Fruit fly (Drosophila melanogaster) whole organism, embryonic: ENCODE results near the gene CG31908.

Experiments used
- Atf-2 ChIP-seq: fragments of 200-800 bp; sonication (Bioruptor generic); optimal IDR thresholded peaks from 2 replicates; lab custom pipeline; 2016; ENCODE audit warnings: missing biosample characterization, missing genetic modification characterization
- Atf3 ChIP-seq: fragments of 200-800 bp; sonication (Bioruptor generic); optimal IDR thresholded peaks from 3 replicates; lab custom pipeline; 2016; ENCODE audit warnings: missing biosample characterization, missing genetic modification characterization
- BEAF-32 ChIP-seq: fragments of 200-800 bp; sonication (Bioruptor generic); optimal IDR thresholded peaks from 3 replicates; lab custom pipeline; 2017; ENCODE audit warnings: missing biosample characterization, missing genetic modification characterization, mild to moderate bottlenecking, moderate library complexity, missing genetic modification reagents
- Bdp1 ChIP-seq: fragments of 200-800 bp; sonication (Bioruptor generic); optimal IDR thresholded peaks from 3 replicates; lab custom pipeline; 2016; ENCODE audit warnings: missing biosample characterization, missing genetic modification characterization
- C15 ChIP-seq: fragments of 200-800 bp; sonication (Bioruptor generic); IDR thresholded peaks from 3 replicates; pipeline ENCODE4 v1.3.6; 2022; ENCODE audit warnings: missing biosample characterization, missing genetic modification characterization
- CG10321 ChIP-seq: fragments of 200-800 bp; sonication (Bioruptor generic); IDR thresholded peaks from 2 replicates; pipeline ENCODE4 v1.3.6; 2022; ENCODE audit warnings: missing biosample characterization, missing genetic modification characterization
- CG10431 ChIP-seq: fragments of 200-800 bp; sonication (Bioruptor generic); optimal IDR thresholded peaks from 3 replicates; lab custom pipeline; 2018; ENCODE audit warnings: missing biosample characterization, mild to moderate bottlenecking, missing genetic modification characterization
- CG10654 ChIP-seq: fragments of 200-800 bp; sonication (Bioruptor generic); optimal IDR thresholded peaks from 2 replicates; lab custom pipeline; 2016; ENCODE audit warnings: missing biosample characterization, missing genetic modification characterization
- CG12391 ChIP-seq: fragments of 200-800 bp; sonication (Bioruptor generic); optimal IDR thresholded peaks from 3 replicates; lab custom pipeline; 2018; ENCODE audit warnings: missing biosample characterization, mild to moderate bottlenecking, missing genetic modification characterization, moderate library complexity
- CG13287 ChIP-seq: fragments of 200-800 bp; sonication (Bioruptor generic); IDR thresholded peaks from 2 replicates; pipeline ENCODE4 v1.3.6; 2022; ENCODE audit warnings: missing biosample characterization, missing genetic modification characterization; ENCODE audit not compliant: partially characterized antibody
- CG14050 ChIP-seq: fragments of 200-800 bp; sonication (Bioruptor generic); IDR thresholded peaks from 3 replicates; pipeline ENCODE4 v1.3.6; 2022; ENCODE audit warnings: missing biosample characterization, missing genetic modification characterization
- CG14667 ChIP-seq: fragments of 200-800 bp; sonication (Bioruptor generic); IDR thresholded peaks from 2 replicates; pipeline ENCODE4 v1.3.6; 2022; ENCODE audit warnings: missing biosample characterization, missing genetic modification characterization
- CG16863 ChIP-seq: fragments of 200-800 bp; sonication (Bioruptor generic); optimal IDR thresholded peaks from 3 replicates; lab custom pipeline; 2016; ENCODE audit warnings: missing biosample characterization, missing genetic modification characterization
- CG17385 ChIP-seq: fragments of 200-800 bp; sonication (Bioruptor generic); optimal IDR thresholded peaks from 3 replicates; lab custom pipeline; 2018; ENCODE audit warnings: missing biosample characterization, mild to moderate bottlenecking, missing genetic modification characterization
- CG17568 ChIP-seq: fragments of 200-800 bp; sonication (Bioruptor generic); optimal IDR thresholded peaks from 2 replicates; lab custom pipeline; 2018; ENCODE audit warnings: missing biosample characterization, mild to moderate bottlenecking, missing genetic modification characterization, moderate library complexity
- CG18262 ChIP-seq: fragments of 200-800 bp; optimal IDR thresholded peaks from 3 replicates; lab custom pipeline; 2019; ENCODE audit warnings: missing biosample characterization, mild to moderate bottlenecking, missing genetic modification characterization, moderate library complexity
- CG3407 ChIP-seq: fragments of 200-800 bp; sonication (Bioruptor generic); optimal IDR thresholded peaks from 2 replicates; lab custom pipeline; 2018; ENCODE audit warnings: missing biosample characterization, mild to moderate bottlenecking, missing genetic modification characterization
- CG4360 ChIP-seq: fragments of 200-800 bp; sonication (Bioruptor generic); IDR thresholded peaks from 2 replicates; pipeline ENCODE4 v1.3.6; 2022; ENCODE audit warnings: missing biosample characterization, missing genetic modification characterization
- CG4820 ChIP-seq: fragments of 200-800 bp; sonication (Bioruptor generic); optimal IDR thresholded peaks from 3 replicates; lab custom pipeline; 2016; ENCODE audit warnings: missing biosample characterization, missing genetic modification characterization
- CG6254 ChIP-seq: fragments of 200-800 bp; sonication (Bioruptor generic); optimal IDR thresholded peaks from 3 replicates; lab custom pipeline; 2017; ENCODE audit warnings: mild to moderate bottlenecking, missing biosample characterization, missing genetic modification reagents, missing genetic modification characterization
- CG6765 ChIP-seq: fragments of 200-800 bp; sonication (Bioruptor generic); optimal IDR thresholded peaks from 3 replicates; lab custom pipeline; 2017; ENCODE audit warnings: missing biosample characterization, mild to moderate bottlenecking, missing genetic modification characterization
- CG6854 ChIP-seq: fragments of 200-800 bp; sonication (Bioruptor generic); optimal IDR thresholded peaks from 3 replicates; lab custom pipeline; 2017; ENCODE audit warnings: missing biosample characterization, mild to moderate bottlenecking, missing genetic modification characterization
- CG7271 ChIP-seq: fragments of 200-800 bp; sonication (Bioruptor generic); optimal IDR thresholded peaks from 2 replicates; lab custom pipeline; 2018; ENCODE audit warnings: missing biosample characterization, mild to moderate bottlenecking, missing genetic modification characterization, moderate library complexity
- CG8478 ChIP-seq: fragments of >200 bp; optimal IDR thresholded peaks from 2 replicates; lab custom pipeline; 2018
- CG9437 ChIP-seq: fragments of 200-800 bp; sonication (Bioruptor generic); optimal IDR thresholded peaks from 2 replicates; lab custom pipeline; 2018; ENCODE audit warnings: missing biosample characterization, mild to moderate bottlenecking, missing genetic modification characterization
- CrebB ChIP-seq: fragments of 200-800 bp; sonication (Bioruptor generic); optimal IDR thresholded peaks from 3 replicates; lab custom pipeline; 2018; ENCODE audit warnings: missing biosample characterization, mild to moderate bottlenecking, missing genetic modification characterization
- D19A ChIP-seq: fragments of 200-800 bp; optimal IDR thresholded peaks from 3 replicates; lab custom pipeline; 2019; ENCODE audit warnings: missing biosample characterization, mild to moderate bottlenecking, missing genetic modification characterization, moderate library complexity
- Hr51 ChIP-seq, 2 experiments: fragments of 200-800 bp; sonication (Bioruptor generic); optimal IDR thresholded peaks; 2 replicates in 1 of 2; 3 replicates in 1 of 2; lab custom pipeline; 2016 to 2018; ENCODE audit warnings: missing biosample characterization in 2 of 2, missing genetic modification characterization in 2 of 2, mild to moderate bottlenecking in 1 of 2, moderate library complexity in 1 of 2
- Hsf ChIP-seq: fragments of 200-800 bp; sonication (Bioruptor generic); optimal IDR thresholded peaks from 3 replicates; lab custom pipeline; 2016; ENCODE audit warnings: missing biosample characterization, missing genetic modification characterization
- Meics ChIP-seq: fragments of 200-800 bp; sonication (Bioruptor generic); optimal IDR thresholded peaks from 2 replicates; lab custom pipeline; 2017; ENCODE audit warnings: missing biosample characterization, mild to moderate bottlenecking, missing genetic modification characterization
- Myb ChIP-seq: fragments of 200-800 bp; sonication (Bioruptor generic); optimal IDR thresholded peaks from 2 replicates; lab custom pipeline; 2016; ENCODE audit warnings: missing biosample characterization, missing genetic modification characterization
- Sox100B ChIP-seq: fragments of 200-800 bp; sonication (Bioruptor generic); optimal IDR thresholded peaks from 3 replicates; lab custom pipeline; 2018; ENCODE audit warnings: missing biosample characterization, mild to moderate bottlenecking, missing genetic modification characterization
- TFAM ChIP-seq: fragments of 200-800 bp; sonication (Bioruptor generic); optimal IDR thresholded peaks from 2 replicates; lab custom pipeline; 2017; ENCODE audit warnings: missing biosample characterization, missing genetic modification characterization, inconsistent platforms
- ac ChIP-seq: fragments of 200-800 bp; sonication (Bioruptor generic); optimal IDR thresholded peaks from 3 replicates; lab custom pipeline; 2017; ENCODE audit warnings: missing biosample characterization, mild to moderate bottlenecking, missing genetic modification characterization
- al ChIP-seq: fragments of 200-800 bp; sonication (Bioruptor generic); IDR thresholded peaks from 2 replicates; pipeline ENCODE4 v1.3.6; 2022; ENCODE audit warnings: missing biosample characterization, missing genetic modification characterization
- btn ChIP-seq: fragments of 200-800 bp; sonication (Bioruptor generic); optimal IDR thresholded peaks from 2 replicates; lab custom pipeline; 2016; ENCODE audit warnings: missing biosample characterization, missing genetic modification characterization
- cad ChIP-seq: fragments of >200 bp; optimal IDR thresholded peaks from 2 replicates; lab custom pipeline; 2017; ENCODE audit warnings: missing biosample characterization, missing genetic modification characterization
- chm ChIP-seq: fragments of 200-800 bp; sonication (Bioruptor generic); IDR thresholded peaks from 2 replicates; pipeline ENCODE4 v1.3.6; 2022; ENCODE audit warnings: missing biosample characterization, missing genetic modification characterization
- croc ChIP-seq: fragments of 200-800 bp; sonication (Bioruptor generic); conservative IDR thresholded peaks from 3 replicates; pipeline ENCODE4 v1.3.6; 2022; ENCODE audit warnings: missing biosample characterization, missing genetic modification characterization
- dmrt11E ChIP-seq: fragments of 200-800 bp; sonication (Bioruptor generic); optimal IDR thresholded peaks from 3 replicates; lab custom pipeline; 2018; ENCODE audit warnings: missing biosample characterization, mild to moderate bottlenecking, missing genetic modification characterization, moderate library complexity
- gt ChIP-seq: fragments of 200-800 bp; sonication (Bioruptor generic); IDR thresholded peaks from 2 replicates; pipeline ENCODE4 v1.3.6; 2022; ENCODE audit warnings: missing biosample characterization, missing genetic modification characterization
- ind ChIP-seq: fragments of 200-800 bp; sonication (Bioruptor generic); optimal IDR thresholded peaks from 3 replicates; lab custom pipeline; 2016; ENCODE audit warnings: missing biosample characterization, missing genetic modification characterization
- lab ChIP-seq: fragments of 200-800 bp; sonication (Bioruptor generic); optimal IDR thresholded peaks from 3 replicates; lab custom pipeline; 2017; ENCODE audit warnings: missing biosample characterization, missing genetic modification characterization, mild to moderate bottlenecking, moderate library complexity, missing genetic modification reagents
- mirr ChIP-seq: fragments of 200-800 bp; sonication (Bioruptor generic); optimal IDR thresholded peaks from 3 replicates; lab custom pipeline; 2018; ENCODE audit warnings: missing biosample characterization, mild to moderate bottlenecking, missing genetic modification characterization
- pfk ChIP-seq: fragments of 200-800 bp; sonication (Bioruptor generic); optimal IDR thresholded peaks from 2 replicates; lab custom pipeline; 2018; ENCODE audit warnings: missing biosample characterization, mild to moderate bottlenecking, missing genetic modification characterization, moderate library complexity
- pita ChIP-seq: fragments of 200-800 bp; sonication (Bioruptor generic); optimal IDR thresholded peaks from 2 replicates; lab custom pipeline; 2017; ENCODE audit warnings: missing biosample characterization, mild to moderate bottlenecking, missing genetic modification characterization
- tin ChIP-seq: fragments of 200-800 bp; sonication (Bioruptor generic); optimal IDR thresholded peaks from 3 replicates; lab custom pipeline; 2016; ENCODE audit warnings: missing biosample characterization, missing genetic modification characterization
- vfl ChIP-seq: fragments of 200-800 bp; sonication (Bioruptor generic); optimal IDR thresholded peaks from 2 replicates; lab custom pipeline; 2016; ENCODE audit warnings: missing biosample characterization, missing genetic modification characterization
- zen ChIP-seq: fragments of 200-800 bp; sonication (Bioruptor generic); optimal IDR thresholded peaks from 3 replicates; lab custom pipeline; 2018; ENCODE audit warnings: missing biosample characterization, mild to moderate bottlenecking, missing genetic modification characterization, moderate library complexity
- zfh1 ChIP-seq: fragments of 200-800 bp; sonication (Bioruptor generic); IDR thresholded peaks from 3 replicates; pipeline ENCODE4 v1.3.6; 2022; ENCODE audit warnings: missing biosample characterization, missing genetic modification characterization

The CG31908 gene

DNA sequence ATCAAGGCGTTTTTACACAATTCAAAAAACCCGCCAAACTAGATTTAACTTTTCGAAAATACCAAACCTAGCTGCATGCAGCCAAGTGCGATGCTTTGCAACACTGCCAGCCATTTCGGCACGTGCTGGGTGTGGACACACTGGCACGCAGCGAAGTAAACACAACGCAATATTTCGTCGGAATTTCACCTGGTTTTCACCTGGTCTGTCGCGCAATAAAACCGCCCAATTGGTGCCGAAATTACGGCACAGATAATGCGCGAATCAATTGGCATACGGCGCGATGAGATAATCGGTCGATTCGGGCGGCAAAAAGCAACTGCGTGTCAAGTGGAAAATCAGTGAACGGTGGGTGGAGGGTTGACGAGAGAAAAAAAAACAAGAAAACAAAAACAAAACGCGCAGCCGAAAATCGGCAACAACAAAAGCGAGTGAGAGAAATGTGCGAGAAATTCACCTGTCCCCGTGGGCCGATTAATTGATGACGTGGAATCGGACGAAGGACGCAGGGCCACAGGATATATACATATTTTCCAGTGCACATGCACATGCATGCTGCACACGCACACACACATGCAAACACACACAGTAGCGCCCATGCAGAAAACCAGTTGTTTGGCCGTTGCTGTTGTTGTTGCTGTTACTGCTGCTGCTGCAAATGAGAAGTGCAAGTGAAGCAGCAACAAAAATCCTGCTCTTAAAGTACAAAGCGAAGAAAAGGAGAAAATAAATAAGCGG lies 29.2 kb upstream of the CG31908 start, which contains the start of gene Mnn1 (continued):
- TF ChIP-seq Atf-2 (GFP tag; lab: Kevin White, UChicago) (no peak), lab (no peak), CG7271 (no peak), BEAF-32 (GFP tag; lab: Kevin White, UChicago) (peak; percentile 46), CG6765 (GFP tag; lab: Kevin White, UChicago) (peak; percentile 21), CG4360 (GFP tag; lab: Robert Waterston, UW) (peak; percentile 89), CG17385 (GFP tag; lab: Kevin White, UChicago) (peak; percentile 46), CG13287 (GFP tag; lab: Robert Waterston, UW) (peak; percentile 66), TFAM (GFP tag; lab: Kevin White, UChicago) (no peak), CrebB (tag; lab: Kevin White, UChicago) (peak; percentile 30), chm (GFP tag; lab: Robert Waterston, UW) (no peak), CG10654 (GFP tag; lab: Kevin White, UChicago) (no peak), D19A (tag; lab: Kevin White, UChicago) (no peak), CG16863 (GFP tag; lab: Kevin White, UChicago) (no peak), Bdp1 (peak; percentile 17), Atf3 (GFP tag; lab: Kevin White, UChicago) (peak; percentile 58), CG6254 (peak; percentile 44), CG6854 (GFP tag; lab: Kevin White, UChicago) (no peak), tin (peak; percentile 13), ac (GFP tag; lab: Kevin White, UChicago) (peak; percentile 34), ind (GFP tag; lab: Kevin White, UChicago) (peak; percentile 29), CG10431 (GFP tag; lab: Kevin White, UChicago) (no peak), CG12391 (peak; percentile 21), C15 (no peak), dmrt11E (tag; lab: Kevin White, UChicago) (peak; percentile 3), CG3407 (no peak), Hsf (GFP tag; lab: Kevin White, UChicago) (peak; percentile 42), CG14050 (GFP tag; lab: Robert Waterston, UW) (no peak), vfl (GFP tag; lab: Kevin White, UChicago) (peak; percentile 52), al (GFP tag; lab: Robert Waterston, UW) (no peak), mirr (GFP tag; lab: Kevin White, UChicago) (no peak), pita (GFP tag; lab: Kevin White, UChicago) (no peak), CG14667 (no peak), btn (GFP tag; lab: Kevin White, UChicago) (peak; percentile 6), CG8478 (lab: Kevin White, UChicago) (no peak), zen (tag; lab: Kevin White, UChicago) (peak; percentile 33), cad (no peak), CG9437 (no peak), Meics (GFP tag; lab: Kevin White, UChicago) (peak; percentile 93), Hr51 (GFP tag; optimal IDR thresholded peaks at IDR 0.05; lab: Kevin White, UChicago) (peak in 1 of 2 experiments; percentile 63), Sox100B (GFP tag; lab: Kevin White, UChicago) (no peak), CG4820 (peak; percentile 10), croc (no peak), zfh1 (GFP tag; lab: Robert Waterston, UW) (0 out of 3 replicates have a peak, but pooled peaks have one; percentile 49), pfk (peak; percentile 4), Myb (GFP tag; lab: Kevin White, UChicago) (peak; percentile 69), CG18262 (tag; lab: Kevin White, UChicago) (no peak), CG10321 (GFP tag; lab: Robert Waterston, UW) (no peak), gt (GFP tag; lab: Robert Waterston, UW) (no peak), CG17568 (GFP tag; lab: Kevin White, UChicago) (no peak)
